Fruit fly (Drosophila melanogaster) whole organism, embryonic: ENCODE measurements around the gene CG14995.
A peak's percentile ranks its signal among the peaks of the same experiment; 100 is the strongest.

Source experiments
- ATbp ChIP-seq: fragments of 200-800 bp; sonication (Bioruptor generic); optimal IDR thresholded peaks from 2 replicates; lab custom pipeline; 2017; ENCODE audit warnings: missing biosample characterization, mild to moderate bottlenecking, missing genetic modification characterization, missing genetic modification reagents
- Aef1 ChIP-seq: fragments of 200-800 bp; sonication (Bioruptor generic); IDR thresholded peaks from 3 replicates; pipeline ENCODE4 v1.3.6; 2022; ENCODE audit warnings: missing biosample characterization, missing genetic modification characterization
- CG10431 ChIP-seq: fragments of 200-800 bp; sonication (Bioruptor generic); optimal IDR thresholded peaks from 3 replicates; lab custom pipeline; 2018; ENCODE audit warnings: missing biosample characterization, mild to moderate bottlenecking, missing genetic modification characterization
- CG11085 ChIP-seq: fragments of 200-800 bp; sonication (Bioruptor generic); IDR thresholded peaks from 2 replicates; pipeline ENCODE4 v1.3.6; 2022; ENCODE audit warnings: missing biosample characterization, missing genetic modification characterization
- CG13775 ChIP-seq: fragments of 200-800 bp; sonication (Bioruptor generic); optimal IDR thresholded peaks from 3 replicates; lab custom pipeline; 2017; ENCODE audit warnings: missing biosample characterization, mild to moderate bottlenecking, missing genetic modification characterization
- CG14441 ChIP-seq: fragments of 200-800 bp; sonication (Bioruptor generic); IDR thresholded peaks from 2 replicates; pipeline ENCODE4 v1.3.6; 2022; ENCODE audit warnings: missing biosample characterization, missing genetic modification characterization
- CG15479 ChIP-seq: fragments of 200-800 bp; sonication (Bioruptor generic); optimal IDR thresholded peaks from 3 replicates; lab custom pipeline; 2019; ENCODE audit warnings: missing biosample characterization, mild to moderate bottlenecking, missing genetic modification characterization, moderate library complexity
- CG15696 ChIP-seq: fragments of 200-800 bp; sonication (Bioruptor generic); optimal IDR thresholded peaks from 2 replicates; lab custom pipeline; 2019; ENCODE audit warnings: missing biosample characterization, mild to moderate bottlenecking, missing genetic modification characterization, moderate library complexity
- CG1647 ChIP-seq: fragments of 200-800 bp; sonication (Bioruptor generic); optimal IDR thresholded peaks from 3 replicates; lab custom pipeline; 2016; ENCODE audit warnings: missing biosample characterization, missing genetic modification characterization
- CG17912 ChIP-seq: fragments of 200-800 bp; sonication (Bioruptor generic); optimal IDR thresholded peaks from 2 replicates; lab custom pipeline; 2018; ENCODE audit warnings: missing biosample characterization, mild to moderate bottlenecking, missing genetic modification characterization
- CG18476 ChIP-seq: fragments of 200-800 bp; sonication (Bioruptor generic); optimal IDR thresholded peaks from 2 replicates; lab custom pipeline; 2016; ENCODE audit warnings: missing biosample characterization, mild to moderate bottlenecking, missing genetic modification characterization
- CG18599 ChIP-seq: fragments of 200-800 bp; sonication (Bioruptor generic); optimal IDR thresholded peaks from 3 replicates; lab custom pipeline; 2017; ENCODE audit warnings: missing biosample characterization, missing genetic modification characterization, mild to moderate bottlenecking, moderate library complexity, missing genetic modification reagents
- CG18764 ChIP-seq: fragments of 200-800 bp; sonication (Bioruptor generic); optimal IDR thresholded peaks from 3 replicates; lab custom pipeline; 2016; ENCODE audit warnings: missing biosample characterization, missing genetic modification characterization
- CG2129 ChIP-seq: fragments of 200-800 bp; sonication (Bioruptor generic); IDR thresholded peaks from 2 replicates; pipeline ENCODE4 v1.3.6; 2022; ENCODE audit warnings: missing biosample characterization, missing genetic modification characterization; ENCODE audit not compliant: partially characterized antibody
- CG3281 ChIP-seq: fragments of 200-800 bp; sonication (Bioruptor generic); optimal IDR thresholded peaks from 3 replicates; lab custom pipeline; 2017; ENCODE audit warnings: missing biosample characterization, mild to moderate bottlenecking, missing genetic modification characterization
- CG33557 ChIP-seq: fragments of 200-800 bp; sonication (Bioruptor generic); optimal IDR thresholded peaks from 2 replicates; lab custom pipeline; 2019; ENCODE audit warnings: missing biosample characterization, mild to moderate bottlenecking, missing genetic modification characterization, moderate library complexity
- CG42726 ChIP-seq: fragments of 200-800 bp; sonication (Bioruptor generic); IDR thresholded peaks from 2 replicates; pipeline ENCODE4 v1.3.6; 2022; ENCODE audit warnings: missing biosample characterization, missing genetic modification characterization; ENCODE audit not compliant: partially characterized antibody
- CG4282 ChIP-seq: fragments of 200-800 bp; sonication (Bioruptor generic); optimal IDR thresholded peaks from 2 replicates; lab custom pipeline; 2016; ENCODE audit warnings: missing biosample characterization, missing genetic modification characterization
- CG4404 ChIP-seq: fragments of 200-800 bp; sonication (Bioruptor generic); IDR thresholded peaks from 2 replicates; pipeline ENCODE4 v1.3.6; 2022; ENCODE audit warnings: missing biosample characterization, missing genetic modification characterization
- CG6272 ChIP-seq: fragments of 200-800 bp; sonication (Bioruptor generic); IDR thresholded peaks from 2 replicates; pipeline ENCODE4 v1.3.6; 2022; ENCODE audit warnings: missing biosample characterization, missing genetic modification characterization
- CG6854 ChIP-seq: fragments of 200-800 bp; sonication (Bioruptor generic); optimal IDR thresholded peaks from 3 replicates; lab custom pipeline; 2017; ENCODE audit warnings: missing biosample characterization, mild to moderate bottlenecking, missing genetic modification characterization
- CkIIα-i1 ChIP-seq: fragments of 200-800 bp; sonication (Bioruptor generic); IDR thresholded peaks from 2 replicates; pipeline ENCODE4 v1.3.6; 2022; ENCODE audit warnings: missing biosample characterization, missing genetic modification characterization
- Dbx ChIP-seq: fragments of 200-800 bp; sonication (Bioruptor generic); IDR thresholded peaks from 3 replicates; pipeline ENCODE4 v1.3.6; 2022; ENCODE audit warnings: missing biosample characterization, missing genetic modification characterization
- Dfd ChIP-seq, 2 experiments: fragments of >200 bp; optimal IDR thresholded peaks; 2 replicates each; lab custom pipeline; 2017; ENCODE audit warnings: missing biosample characterization in 2 of 2, missing genetic modification characterization in 2 of 2
- Ets65A ChIP-seq: fragments of 200-800 bp; sonication (Bioruptor generic); peaks from one replicate; lab custom pipeline; 2016; ENCODE audit warnings: missing biosample characterization, missing genetic modification characterization
- H15 ChIP-seq: fragments of 200-800 bp; sonication (Bioruptor generic); IDR thresholded peaks from 3 replicates; pipeline ENCODE4 v1.3.6; 2022; ENCODE audit warnings: missing biosample characterization, missing genetic modification characterization
- Hr39 ChIP-seq: fragments of >200 bp; optimal IDR thresholded peaks from 2 replicates; lab custom pipeline; 2017
- Max ChIP-seq: fragments of 200-800 bp; sonication (Bioruptor generic); optimal IDR thresholded peaks from 2 replicates; lab custom pipeline; 2016; ENCODE audit warnings: missing biosample characterization, mild to moderate bottlenecking, missing genetic modification characterization
- Oaz ChIP-seq: fragments of 200-800 bp; sonication (Bioruptor generic); IDR thresholded peaks from 2 replicates; pipeline ENCODE4 v1.3.6; 2022; ENCODE audit warnings: missing biosample characterization, missing genetic modification characterization
- Poxn ChIP-seq: fragments of 200-800 bp; sonication (Bioruptor generic); IDR thresholded peaks from 2 replicates; pipeline ENCODE4 v1.3.6; 2022; ENCODE audit warnings: missing biosample characterization, missing genetic modification characterization
- Ptx1 ChIP-seq: fragments of 200-800 bp; sonication (Bioruptor generic); IDR thresholded peaks from 2 replicates; pipeline ENCODE4 v1.3.6; 2022; ENCODE audit warnings: missing biosample characterization, missing genetic modification characterization
- Taf1 ChIP-seq: fragments of 200-800 bp; sonication (Bioruptor generic); IDR thresholded peaks from 2 replicates; pipeline ENCODE4 v1.3.6; 2022; ENCODE audit warnings: missing biosample characterization, missing genetic modification characterization
- Xbp1 ChIP-seq: fragments of 200-800 bp; sonication (Bioruptor generic); optimal IDR thresholded peaks from 3 replicates; lab custom pipeline; 2016; ENCODE audit warnings: missing biosample characterization, mild to moderate bottlenecking, missing genetic modification characterization
- amos ChIP-seq: fragments of 200-800 bp; sonication (Bioruptor generic); IDR thresholded peaks from 2 replicates; pipeline ENCODE4 v1.3.6; 2022; ENCODE audit warnings: missing biosample characterization, missing genetic modification characterization; ENCODE audit not compliant: partially characterized antibody
- bowl ChIP-seq: fragments of 200-800 bp; sonication (Bioruptor generic); IDR thresholded peaks from 2 replicates; pipeline ENCODE4 v1.3.6; 2022; ENCODE audit warnings: missing biosample characterization, missing genetic modification characterization
- bsh ChIP-seq, 2 experiments: fragments of 200-800 bp; sonication (Bioruptor generic); optimal IDR thresholded peaks; 2 replicates each; lab custom pipeline; 2017 to 2018; ENCODE audit warnings: mild to moderate bottlenecking in 2 of 2, missing biosample characterization in 2 of 2, missing genetic modification characterization in 2 of 2, moderate library complexity in 1 of 2
- dimm ChIP-seq: fragments of 200-800 bp; sonication (Bioruptor generic); IDR thresholded peaks from 2 replicates; pipeline ENCODE4 v1.3.6; 2022; ENCODE audit warnings: missing biosample characterization, missing genetic modification characterization
- fd64A ChIP-seq: fragments of 200-800 bp; sonication (Bioruptor generic); optimal IDR thresholded peaks from 3 replicates; lab custom pipeline; 2018; ENCODE audit warnings: missing biosample characterization, mild to moderate bottlenecking, missing genetic modification characterization
- grau ChIP-seq: fragments of 200-800 bp; optimal IDR thresholded peaks from 3 replicates; lab custom pipeline; 2019; ENCODE audit warnings: missing biosample characterization, mild to moderate bottlenecking, missing genetic modification characterization, moderate library complexity
- nmo ChIP-seq: fragments of 200-800 bp; sonication (Bioruptor generic); optimal IDR thresholded peaks from 2 replicates; lab custom pipeline; 2018; ENCODE audit warnings: missing biosample characterization, mild to moderate bottlenecking, missing genetic modification characterization, moderate library complexity
- nom ChIP-seq: fragments of 200-800 bp; sonication (Bioruptor generic); optimal IDR thresholded peaks from 2 replicates; lab custom pipeline; 2017; ENCODE audit warnings: missing biosample characterization, missing genetic modification characterization, mild to moderate bottlenecking, moderate library complexity, missing genetic modification reagents
- p53 ChIP-seq: fragments of 200-800 bp; sonication (Bioruptor generic); optimal IDR thresholded peaks from 2 replicates; lab custom pipeline; 2016; ENCODE audit warnings: missing biosample characterization, missing genetic modification characterization
- repo ChIP-seq: fragments of 200-800 bp; sonication (Bioruptor generic); optimal IDR thresholded peaks from 2 replicates; lab custom pipeline; 2016; ENCODE audit warnings: missing biosample characterization, missing genetic modification characterization
- run ChIP-seq: fragments of 200-800 bp; sonication (Bioruptor generic); optimal IDR thresholded peaks from 3 replicates; lab custom pipeline; 2018; ENCODE audit warnings: missing biosample characterization, mild to moderate bottlenecking, missing genetic modification characterization
- seq ChIP-seq: fragments of 200-800 bp; sonication (Bioruptor generic); IDR thresholded peaks from 2 replicates; pipeline ENCODE4 v1.3.6; 2022; ENCODE audit warnings: missing biosample characterization, missing genetic modification characterization
- sisA ChIP-seq: fragments of 200-800 bp; sonication (Bioruptor generic); IDR thresholded peaks from 2 replicates; pipeline ENCODE4 v1.3.6; 2022; ENCODE audit warnings: missing biosample characterization, missing genetic modification characterization
- slbo ChIP-seq: fragments of 200-800 bp; sonication (Bioruptor generic); IDR thresholded peaks from 2 replicates; pipeline ENCODE4 v1.3.6; 2022; ENCODE audit warnings: missing biosample characterization, missing genetic modification characterization
- slou ChIP-seq: fragments of 200-800 bp; sonication (Bioruptor generic); optimal IDR thresholded peaks from 3 replicates; lab custom pipeline; 2016; ENCODE audit warnings: missing biosample characterization, missing genetic modification characterization
- slp2 ChIP-seq: fragments of 200-800 bp; sonication (Bioruptor generic); optimal IDR thresholded peaks from 2 replicates; lab custom pipeline; 2016; ENCODE audit warnings: missing biosample characterization, missing genetic modification characterization
- wor ChIP-seq: fragments of 200-800 bp; sonication (Bioruptor generic); IDR thresholded peaks from 2 replicates; pipeline ENCODE4 v1.3.6; 2022; ENCODE audit warnings: missing biosample characterization, missing genetic modification characterization

The CG14995 gene

DNA sequence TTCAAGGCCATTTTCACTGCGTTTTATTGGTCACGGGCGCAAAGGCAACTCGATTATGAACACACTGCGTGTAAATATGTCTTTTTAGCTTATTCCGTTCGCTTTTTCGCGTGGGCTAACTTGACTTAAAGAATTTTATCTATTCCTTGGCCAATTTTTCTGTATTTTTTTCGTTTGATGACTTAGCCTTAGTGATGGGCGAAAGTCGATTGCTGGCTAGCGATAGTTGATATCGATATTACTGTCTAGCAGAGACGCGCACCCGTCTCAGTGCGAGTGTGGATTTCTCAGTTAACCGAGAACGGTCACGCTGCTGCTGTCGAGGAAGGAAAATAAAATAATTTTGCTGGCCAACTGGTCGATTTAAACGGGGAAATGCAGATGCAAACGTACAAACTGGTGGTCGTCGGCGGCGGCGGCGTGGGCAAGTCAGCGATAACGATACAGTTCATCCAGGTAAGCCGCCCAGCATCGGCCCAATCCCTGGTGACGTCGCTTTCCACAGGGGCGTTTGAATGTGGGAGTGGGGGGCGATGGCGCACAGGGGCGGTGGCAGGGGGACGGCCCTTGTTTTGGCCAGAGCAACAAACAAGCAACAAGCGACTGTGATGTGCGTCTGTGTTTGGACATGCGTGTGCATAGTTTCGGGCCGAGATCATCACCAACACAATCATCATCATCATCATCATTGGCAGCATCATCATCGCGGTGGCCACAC lies 35.9 kb upstream of the CG14995 start, which contains the start of the genes Rop and Ras64B (continued):
- TF ChIP-seq bsh (GFP tag; optimal IDR thresholded peaks at IDR 0.05; lab: Kevin White, UChicago) (no peak), nmo (GFP tag; lab: Kevin White, UChicago) (peak; percentile 75), Xbp1 (peak; percentile 17), repo (no peak), bowl (GFP tag; lab: Robert Waterston, UW) (no peak), seq (GFP tag; lab: Robert Waterston, UW) (no peak), CG6272 (GFP tag; lab: Robert Waterston, UW) (0 out of 2 replicates have a peak, but pooled peaks have one; percentile 12), ATbp (GFP tag; lab: Kevin White, UChicago) (no peak), CG4282 (GFP tag; lab: Kevin White, UChicago) (no peak), Taf1 (GFP tag; lab: Robert Waterston, UW) (no peak), wor (GFP tag; lab: Robert Waterston, UW) (no peak), CG18764 (GFP tag; lab: Kevin White, UChicago) (no peak), p53 (GFP tag; lab: Kevin White, UChicago) (peak; percentile 26), Hr39 (lab: Kevin White, UChicago) (no peak), CG18476 (GFP tag; lab: Kevin White, UChicago) (no peak), run (peak; percentile 13), Dfd (GFP tag; optimal IDR thresholded peaks at IDR 0.05; lab: Kevin White, UChicago) (no peak), CG13775 (GFP tag; lab: Kevin White, UChicago) (peak; percentile 32), CG2129 (GFP tag; lab: Robert Waterston, UW) (peak; percentile 45; the same call in 1 of the 2 replicates), Ets65A (GFP tag; lab: Kevin White, UChicago) (peak; percentile 89), CG14441 (GFP tag; lab: Robert Waterston, UW) (no peak), Dbx (peak; percentile 19; the same call in 1 of the 3 replicates), slou (no peak), sisA (GFP tag; lab: Robert Waterston, UW) (no peak), CG3281 (GFP tag; lab: Kevin White, UChicago) (no peak), CG18599 (GFP tag; lab: Kevin White, UChicago) (no peak), Ptx1 (GFP tag; lab: Robert Waterston, UW) (no peak), dimm (GFP tag; lab: Robert Waterston, UW) (no peak), slp2 (GFP tag; lab: Kevin White, UChicago) (peak; percentile 7), CG11085 (GFP tag; lab: Robert Waterston, UW) (no peak), fd64A (GFP tag; lab: Kevin White, UChicago) (no peak), CG33557 (GFP tag; lab: Kevin White, UChicago) (peak; percentile 9), CG1647 (GFP tag; lab: Kevin White, UChicago) (peak; percentile 11), CG17912 (GFP tag; lab: Kevin White, UChicago) (no peak), Aef1 (GFP tag; lab: Robert Waterston, UW) (no peak), amos (peak; percentile 94), grau (tag; lab: Kevin White, UChicago) (peak; percentile 38), slbo (peak; percentile 13; the same call in 1 of the 2 replicates), CG10431 (GFP tag; lab: Kevin White, UChicago) (no peak), CG42726 (GFP tag; lab: Robert Waterston, UW) (peak; percentile 83), Poxn (GFP tag; lab: Robert Waterston, UW) (no peak), nom (GFP tag; lab: Kevin White, UChicago) (no peak), CkIIα-i1 (GFP tag; lab: Robert Waterston, UW) (0 out of 2 replicates have a peak, but pooled peaks have one; percentile 12), Oaz (GFP tag; lab: Robert Waterston, UW) (no peak), CG6854 (GFP tag; lab: Kevin White, UChicago) (no peak), Max (peak; percentile 17), CG15479 (GFP tag; lab: Kevin White, UChicago) (no peak), CG15696 (tag; lab: Kevin White, UChicago) (no peak), H15 (GFP tag; lab: Robert Waterston, UW) (no peak), CG4404 (no peak)
